Worm (Caenorhabditis elegans): ENCODE results near the gene F35E8.1.

DNA sequence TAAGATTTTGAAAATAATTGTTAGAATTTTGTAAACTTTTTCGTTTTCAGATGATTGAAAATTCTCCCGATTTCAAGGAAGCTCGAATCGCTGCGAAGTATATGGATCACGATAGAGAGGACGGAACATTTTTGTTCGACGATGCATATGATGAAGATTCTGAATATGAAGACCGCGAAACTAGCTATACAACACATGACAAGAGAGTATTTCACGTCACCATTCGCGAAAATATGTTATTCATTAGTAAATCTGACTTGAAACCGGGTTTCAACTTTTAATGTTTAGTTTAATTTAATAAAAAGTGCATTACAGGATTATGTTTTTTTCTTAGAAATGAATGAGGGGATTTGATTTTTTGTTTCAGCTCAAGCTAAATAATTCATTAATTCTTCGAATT, 35.1 kb downstream of the F35E8.1 start, which contains the start of gene str-57:
- no peak for TF ChIP-seq ceh-28 (tag; optimal IDR thresholded peaks at IDR 0.05)
- TF ChIP-seq ztf-11 (tag; optimal IDR thresholded peaks at IDR 0.05) = no peak
- no peak for TF ChIP-seq R02D3.7 (tag; optimal IDR thresholded peaks at IDR 0.05)
- no peak for TF ChIP-seq pha-4 (tag; optimal IDR thresholded peaks at IDR 0.05)
- TF ChIP-seq nhr-12 (tag; optimal IDR thresholded peaks at IDR 0.05) = no peak
- TF ChIP-seq nhr-28 (tag; optimal IDR thresholded peaks at IDR 0.05) = no peak
- TF ChIP-seq ztf-4 (tag; optimal IDR thresholded peaks at IDR 0.05) = no peak
- TF ChIP-seq ZK546.5 (tag; optimal IDR thresholded peaks at IDR 0.05) = no peak
- TF ChIP-seq nhr-237 (tag; optimal IDR thresholded peaks at IDR 0.05) = no peak
- TF ChIP-seq pqm-1 (tag; optimal IDR thresholded peaks at IDR 0.05) = no peak
- TF ChIP-seq ceh-16 (tag; optimal IDR thresholded peaks at IDR 0.05) = no peak

All from whole organism, L3 larva.